Worm (Caenorhabditis elegans): ENCODE data around the gene C13F10.7.

The C13F10.7 gene

ce11 chrV:7196498-7196966, 26.5 kb downstream of the C13F10.7 start, which contains the start of gene F09G2.2 (continued):
- TF ChIP-seq madf-6 (GFP tag; IDR thresholded peaks at IDR 0.05) = peak; percentile 95
- TF ChIP-seq chd-7 (tag; optimal IDR thresholded peaks at IDR 0.05) = peak; percentile 33
- TF ChIP-seq snpc-3.4 (tag; optimal IDR thresholded peaks at IDR 0.05) = peak; percentile 88
- peak; percentile 79 for TF ChIP-seq F33H1.4 (GFP tag; IDR thresholded peaks at IDR 0.05)
- TF ChIP-seq egl-44 (GFP tag; IDR thresholded peaks at IDR 0.05) = peak; percentile 52; the same call in 1 of the 2 replicates
- TF ChIP-seq F10E7.11 (tag; optimal IDR thresholded peaks at IDR 0.05) = no peak
- no peak for TF ChIP-seq F39B2.1 (GFP tag; IDR thresholded peaks at IDR 0.05)
- no peak for TF ChIP-seq rec-8 (tag; optimal IDR thresholded peaks at IDR 0.05)
- TF ChIP-seq F23B12.7 (tag; optimal IDR thresholded peaks at IDR 0.05; ENCODE audit: insufficient read depth) = peak; percentile 61
- TF ChIP-seq snpc-4 (GFP tag; optimal IDR thresholded peaks at IDR 0.05) = no peak
- peak; percentile 34 to 78 (median 70) for TF ChIP-seq snpc-4 (tag; optimal IDR thresholded peaks at IDR 0.05)
- TF ChIP-seq cebp-2 (GFP tag; IDR thresholded peaks at IDR 0.05) = no peak
- TF ChIP-seq nhr-80 (tag; optimal IDR thresholded peaks at IDR 0.05) = peak; percentile 90
- TF ChIP-seq ztf-25 (GFP tag; IDR thresholded peaks at IDR 0.05) = 0 out of 2 replicates have a peak, but pooled peaks have one; percentile 40
- TF ChIP-seq F52B5.7 (tag; optimal IDR thresholded peaks at IDR 0.05) = no peak
- TF ChIP-seq ztf-28 (GFP tag; IDR thresholded peaks at IDR 0.05) = 0 out of 2 replicates have a peak, but pooled peaks have one; percentile 6
- TF ChIP-seq B0035.1 (tag; optimal IDR thresholded peaks at IDR 0.05) = peak; percentile 0
- TF ChIP-seq madf-8 (GFP tag; conservative IDR thresholded peaks at IDR 0.05) = peak; percentile 82
- TF ChIP-seq ztf-18 (tag; optimal IDR thresholded peaks at IDR 0.05) = peak; percentile 70
- TF ChIP-seq nhr-179 (tag; optimal IDR thresholded peaks at IDR 0.05) = no peak
- no peak for TF ChIP-seq hlh-26 (GFP tag; conservative IDR thresholded peaks at IDR 0.05)
- TF ChIP-seq let-607 (tag; optimal IDR thresholded peaks at IDR 0.05) = peak; percentile 2 to 69
- TF ChIP-seq ama-1 (optimal IDR thresholded peaks at IDR 0.05) = no peak
- TF ChIP-seq ama-1 (GFP tag; optimal IDR thresholded peaks at IDR 0.05) = no peak
- TF ChIP-seq ceh-40 (GFP tag; IDR thresholded peaks at IDR 0.05) = no peak
- TF ChIP-seq F57A8.1 (GFP tag; optimal IDR thresholded peaks at IDR 0.05) = no peak
- TF ChIP-seq mel-28 (tag; optimal IDR thresholded peaks at IDR 0.05; ENCODE audit: borderline replicate concordance) = no peak
- no peak for TF ChIP-seq lsy-27 (tag; optimal IDR thresholded peaks at IDR 0.05; ENCODE audit: borderline replicate concordance, insufficient read depth)
- peak; percentile 84 for TF ChIP-seq pha-4 (tag; optimal IDR thresholded peaks at IDR 0.05)
- no peak for TF ChIP-seq bed-1 (GFP tag; IDR thresholded peaks at IDR 0.05)
- TF ChIP-seq C17E4.6 (GFP tag; IDR thresholded peaks at IDR 0.05) = peak; percentile 81
- peak; percentile 82 for TF ChIP-seq ceh-91 (GFP tag; IDR thresholded peaks at IDR 0.05)
- TF ChIP-seq D2030.7 (GFP tag; IDR thresholded peaks at IDR 0.05) = peak; percentile 88
- TF ChIP-seq dpff-1 (tag; optimal IDR thresholded peaks at IDR 0.05) = no peak
- TF ChIP-seq sptf-2 (GFP tag; optimal IDR thresholded peaks at IDR 0.05) = no peak
- peak; percentile 13 for TF ChIP-seq unc-62 (GFP tag; optimal IDR thresholded peaks at IDR 0.05)
- TF ChIP-seq T07F8.4 (tag; optimal IDR thresholded peaks at IDR 0.05) = no peak
- no peak for TF ChIP-seq nfya-2 (GFP tag; IDR thresholded peaks at IDR 0.05)
- TF ChIP-seq ceh-100 (GFP tag; IDR thresholded peaks at IDR 0.05) = peak; percentile 71
- peak; percentile 57 for TF ChIP-seq F22D6.2 (tag; optimal IDR thresholded peaks at IDR 0.05)
- TF ChIP-seq snpc-1.1 (tag; optimal IDR thresholded peaks at IDR 0.05; ENCODE audit: insufficient read depth) = peak; percentile 56
- TF ChIP-seq Y56A3A.18 (GFP tag; IDR thresholded peaks at IDR 0.05) = no peak
- TF ChIP-seq B0261.1 (tag; optimal IDR thresholded peaks at IDR 0.05) = no peak
- no peak for TF ChIP-seq ceh-79 (tag; optimal IDR thresholded peaks at IDR 0.05)
- TF ChIP-seq T26A5.8 (tag; optimal IDR thresholded peaks at IDR 0.05) = no peak
- TF ChIP-seq K12H6.12 (tag; optimal IDR thresholded peaks at IDR 0.05) = peak; percentile 79
- no peak for TF ChIP-seq nhr-120 (GFP tag; IDR thresholded peaks at IDR 0.05)
- no peak for TF ChIP-seq Y79H2A.3 (GFP tag; conservative IDR thresholded peaks at IDR 0.05)

Data from whole organism, young adult.